Worm (Caenorhabditis elegans) whole organism, midembryonic: ENCODE results near the gene F26F4.6.
A peak's percentile ranks its signal among the peaks of the same experiment; 100 is the strongest.

Source experiments
- T22C8.4 ChIP-seq: fragments of 200-800 bp; sonication (Bioruptor generic); IDR thresholded peaks from 2 replicates; pipeline ENCODE4 v1.3.6; 2022; ENCODE audit warnings: missing genetic modification characterization, missing compliant biosample characterization
- cog-1 ChIP-seq: sonication (generic microtip); optimal IDR thresholded peaks from 2 replicates; lab custom pipeline; 2016; ENCODE audit warnings: missing genetic modification characterization, missing compliant biosample characterization
- flt-1 ChIP-seq: fragments of 200-800 bp; sonication (Bioruptor generic); IDR thresholded peaks from 2 replicates; pipeline ENCODE4 v1.3.6; 2022; ENCODE audit warnings: missing genetic modification characterization, missing compliant biosample characterization
- klf-2 ChIP-seq: fragments of 200-800 bp; sonication (Bioruptor generic); conservative IDR thresholded peaks from 2 replicates; pipeline ENCODE4 v1.3.6; 2022; ENCODE audit warnings: missing genetic modification reagents, missing genetic modification characterization, missing compliant biosample characterization
- med-1 ChIP-seq: sonication (generic microtip); optimal IDR thresholded peaks from 2 replicates; lab custom pipeline; 2017; ENCODE audit warnings: missing genetic modification characterization, mild to moderate bottlenecking, missing compliant biosample characterization, antibody characterized with exemption, missing genetic modification reagents; ENCODE audit not compliant: insufficient read depth
- ref-1 ChIP-seq: fragments of 200-800 bp; sonication (Bioruptor generic); conservative IDR thresholded peaks from 2 replicates; pipeline ENCODE4 v1.3.6; 2022; ENCODE audit warnings: missing genetic modification reagents, missing genetic modification characterization, missing compliant biosample characterization
- tab-1 ChIP-seq: fragments of 200-800 bp; sonication (Bioruptor generic); IDR thresholded peaks from 2 replicates; pipeline ENCODE4 v1.3.6; 2022; ENCODE audit warnings: missing genetic modification characterization, missing compliant biosample characterization
- ztf-23 ChIP-seq: fragments of 200-800 bp; sonication (Bioruptor generic); IDR thresholded peaks from 2 replicates; pipeline ENCODE4 v1.3.6; 2022; ENCODE audit warnings: missing genetic modification reagents, missing genetic modification characterization, missing compliant biosample characterization

DNA sequence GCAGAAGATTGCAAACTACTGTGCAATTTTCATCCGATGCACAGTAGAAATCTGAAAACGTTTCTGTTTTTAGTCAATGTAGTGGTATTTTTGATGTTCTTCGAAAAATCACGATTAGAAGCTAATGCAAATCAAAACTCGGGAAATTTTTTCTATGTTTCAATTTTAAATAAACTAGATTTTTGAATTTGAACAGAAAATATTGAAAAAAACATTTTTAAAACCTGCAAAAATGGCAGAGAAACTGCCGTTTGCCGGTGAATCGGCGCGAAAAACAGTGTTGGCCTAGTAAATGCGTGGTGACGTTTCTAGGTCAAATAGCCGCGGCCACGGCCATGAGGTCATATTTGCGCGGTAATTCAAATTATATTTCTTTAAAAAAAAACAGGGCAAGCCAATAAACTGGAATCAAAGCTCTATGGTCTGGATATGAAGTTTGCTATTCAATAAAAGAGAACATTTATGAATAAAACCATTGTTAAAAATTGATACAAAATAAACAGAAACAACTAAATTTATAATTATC lies 36.8 kb upstream of the F26F4.6 start, which contains the start of gene set-2:
- peak; percentile 60; the same call in 1 of the 2 replicates for TF ChIP-seq ztf-23 (GFP tag; lab: Robert Waterston, UW)
- TF ChIP-seq med-1, result no peak
- no peak for TF ChIP-seq ref-1 (GFP tag; lab: Robert Waterston, UW)
- TF ChIP-seq flt-1 (GFP tag; lab: Robert Waterston, UW), result peak; percentile 56; the same call in 1 of the 2 replicates
- peak; percentile 48 for TF ChIP-seq cog-1 (tag; lab: Kevin White, UChicago)
- TF ChIP-seq tab-1, result no peak
- no peak for TF ChIP-seq T22C8.4 (GFP tag; lab: Robert Waterston, UW)
- TF ChIP-seq klf-2 (GFP tag; lab: Robert Waterston, UW), result no peak
